Worm (Caenorhabditis elegans) whole organism, L4 larva: ENCODE data around the gene F20B6.5.

Source experiments
- F10B5.3 ChIP-seq: sonication (generic microtip); optimal IDR thresholded peaks from 2 replicates; lab custom pipeline; 2016; ENCODE audit warnings: mild to moderate bottlenecking, missing genetic modification characterization, missing compliant biosample characterization
- F37D6.2 ChIP-seq: sonication (generic microtip); optimal IDR thresholded peaks from 2 replicates; lab custom pipeline; 2016; ENCODE audit warnings: mild to moderate bottlenecking, missing genetic modification characterization, missing compliant biosample characterization
- F49E8.2 ChIP-seq: sonication (generic microtip); optimal IDR thresholded peaks from 2 replicates; lab custom pipeline; 2016; ENCODE audit warnings: missing compliant biosample characterization, mild to moderate bottlenecking, missing genetic modification characterization, borderline replicate concordance
- T26A8.4 ChIP-seq: fragments of 200-800 bp; sonication (Bioruptor generic); IDR thresholded peaks from 2 replicates; pipeline ENCODE4 v1.3.6; 2022; ENCODE audit warnings: missing genetic modification characterization, missing compliant biosample characterization
- Y48G9A.11 ChIP-seq: fragments of 200-800 bp; sonication (Bioruptor generic); IDR thresholded peaks from 2 replicates; pipeline ENCODE4 v1.3.6; 2022; ENCODE audit warnings: missing genetic modification reagents, missing genetic modification characterization, missing compliant biosample characterization
- Y75B8A.6 ChIP-seq: fragments of 200-800 bp; sonication (Bioruptor generic); IDR thresholded peaks from 2 replicates; pipeline ENCODE4 v1.3.6; 2022; ENCODE audit warnings: missing genetic modification reagents, missing genetic modification characterization, missing compliant biosample characterization
- ZK546.5 ChIP-seq, 2 experiments: sonication (generic microtip); optimal IDR thresholded peaks; 2 replicates each; lab custom pipeline; 2017; ENCODE audit warnings: missing biosample characterization in 2 of 2, missing genetic modification characterization in 2 of 2
- aha-1 ChIP-seq: fragments of 150-350 bp; peaks from one replicate; lab custom pipeline; 2014; ENCODE audit warnings: missing biosample characterization, missing genetic modification characterization
- aly-2 ChIP-seq: sonication (generic microtip); optimal IDR thresholded peaks from 2 replicates; lab custom pipeline; 2018; ENCODE audit warnings: missing biosample characterization, missing genetic modification characterization
- ama-1 ChIP-seq: fragments of 150-350 bp; optimal IDR thresholded peaks from 2 replicates; lab custom pipeline; 2014; ENCODE audit warnings: inconsistent platforms, mixed read lengths
- arid-1 ChIP-seq: fragments of 200-800 bp; sonication (Bioruptor generic); conservative IDR thresholded peaks from 2 replicates; pipeline ENCODE4 v1.3.6; 2022; ENCODE audit warnings: missing genetic modification reagents, missing genetic modification characterization, missing compliant biosample characterization
- ceh-20 ChIP-seq: fragments of 200-800 bp; sonication (Bioruptor generic); IDR thresholded peaks from 2 replicates; pipeline ENCODE4 v1.3.6; 2022; ENCODE audit warnings: missing genetic modification reagents, missing genetic modification characterization, missing compliant biosample characterization
- ceh-28 ChIP-seq: fragments of 150-350 bp; optimal IDR thresholded peaks from 2 replicates; lab custom pipeline; 2014; ENCODE audit warnings: missing biosample characterization, missing genetic modification reagents, missing genetic modification characterization
- ceh-82 ChIP-seq: sonication (generic microtip); optimal IDR thresholded peaks from 2 replicates; lab custom pipeline; 2017; ENCODE audit warnings: missing biosample characterization, missing genetic modification characterization
- ces-1 ChIP-seq: fragments of 150-350 bp; sonication (generic microtip); optimal IDR thresholded peaks from 4 replicates; lab custom pipeline; 2014; ENCODE audit warnings: missing biosample characterization, missing genetic modification reagents, missing genetic modification characterization
- daf-12 ChIP-seq: fragments of 150-350 bp; optimal IDR thresholded peaks from 2 replicates; lab custom pipeline; 2014; ENCODE audit warnings: missing biosample characterization, missing genetic modification reagents, missing genetic modification characterization
- daf-8 ChIP-seq: fragments of 200-800 bp; sonication (Bioruptor generic); IDR thresholded peaks from 2 replicates; pipeline ENCODE4 v1.3.6; 2022; ENCODE audit warnings: missing genetic modification characterization, missing compliant biosample characterization
- dve-1 ChIP-seq: sonication (generic microtip); optimal IDR thresholded peaks from 2 replicates; lab custom pipeline; 2017; ENCODE audit warnings: antibody characterized with exemption, mild to moderate bottlenecking, missing genetic modification characterization, missing compliant biosample characterization; ENCODE audit not compliant: insufficient read depth
- egl-27 ChIP-seq: sonication (generic microtip); optimal IDR thresholded peaks from 3 replicates; lab custom pipeline; 2017; ENCODE audit warnings: missing biosample characterization, missing genetic modification reagents, missing genetic modification characterization
- fos-1 ChIP-seq: fragments of 150-350 bp; optimal IDR thresholded peaks from 2 replicates; lab custom pipeline; 2014; ENCODE audit warnings: missing biosample characterization, missing genetic modification characterization
- hif-1 ChIP-seq, 2 experiments: sonication (generic microtip); optimal IDR thresholded peaks; 2 replicates each; lab custom pipeline; 2016 to 2017; ENCODE audit warnings: missing compliant biosample characterization in 2 of 2, missing genetic modification characterization in 2 of 2, missing genetic modification reagents in 2 of 2, missing genotype in 2 of 2, mild to moderate bottlenecking in 1 of 2
- hlh-30 ChIP-seq: sonication (generic microtip); optimal IDR thresholded peaks from 2 replicates; lab custom pipeline; 2017; ENCODE audit warnings: antibody characterized with exemption, mild to moderate bottlenecking, missing genetic modification characterization, missing compliant biosample characterization; ENCODE audit not compliant: insufficient read depth
- hmg-1.1 ChIP-seq: fragments of 200-800 bp; sonication (Bioruptor generic); IDR thresholded peaks from 2 replicates; pipeline ENCODE4 v1.3.6; 2022; ENCODE audit warnings: missing genetic modification reagents, missing genetic modification characterization, missing compliant biosample characterization
- jun-1 ChIP-seq: fragments of 150-350 bp; optimal IDR thresholded peaks from 2 replicates; lab custom pipeline; 2014; ENCODE audit warnings: missing biosample characterization, missing genetic modification reagents, missing genetic modification characterization
- lim-7 ChIP-seq: fragments of 200-800 bp; sonication (Bioruptor generic); IDR thresholded peaks from 2 replicates; pipeline ENCODE4 v1.3.6; 2022; ENCODE audit warnings: missing genetic modification characterization, missing compliant biosample characterization
- lin-15B ChIP-seq: fragments of 150-350 bp; sonication (generic microtip); optimal IDR thresholded peaks from 3 replicates; lab custom pipeline; 2014; ENCODE audit warnings: missing biosample characterization, missing genetic modification characterization
- lin-39 ChIP-seq: fragments of 150-350 bp; optimal IDR thresholded peaks from 2 replicates; lab custom pipeline; 2014; ENCODE audit warnings: missing biosample characterization, missing genetic modification reagents, missing genetic modification characterization
- lsy-2 ChIP-seq, 2 experiments: fragments of 150-350 bp in 1 of 2; sonication (generic microtip) in 1 of 2; optimal IDR thresholded peaks; 2 replicates each; lab custom pipeline; 2014 to 2017; ENCODE audit warnings: missing biosample characterization in 2 of 2, missing genetic modification characterization in 2 of 2
- madf-5 ChIP-seq, 2 experiments: fragments of 200-800 bp; sonication (Bioruptor generic); IDR thresholded peaks; 2 replicates each; pipeline ENCODE4 v1.3.6; 2022; ENCODE audit warnings: missing compliant biosample characterization in 2 of 2, missing genetic modification characterization in 2 of 2
- mdl-1 ChIP-seq, 2 experiments: fragments of 150-350 bp in 1 of 2; sonication (generic microtip) in 1 of 2; optimal IDR thresholded peaks; 2 replicates each; lab custom pipeline; 2014 to 2017; ENCODE audit warnings: missing biosample characterization in 2 of 2, missing genetic modification characterization in 2 of 2
- mep-1 ChIP-seq: fragments of 150-350 bp; sonication (generic microtip); optimal IDR thresholded peaks from 3 replicates; lab custom pipeline; 2014; ENCODE audit warnings: missing biosample characterization, missing genetic modification characterization
- mes-2 ChIP-seq: sonication (generic microtip); optimal IDR thresholded peaks from 2 replicates; lab custom pipeline; 2016; ENCODE audit warnings: missing genotype, mild to moderate bottlenecking, missing genetic modification characterization, missing compliant biosample characterization; ENCODE audit not compliant: poor library complexity, severe bottlenecking
- nhr-10 ChIP-seq: fragments of 150-350 bp; optimal IDR thresholded peaks from 2 replicates; lab custom pipeline; 2014; ENCODE audit warnings: missing biosample characterization, missing genetic modification characterization
- nhr-25 ChIP-seq: sonication (generic microtip); optimal IDR thresholded peaks from 2 replicates; lab custom pipeline; 2017; ENCODE audit warnings: missing genetic modification characterization, mild to moderate bottlenecking, missing compliant biosample characterization, antibody characterized with exemption, moderate library complexity, borderline replicate concordance; ENCODE audit not compliant: insufficient read depth
- nhr-76 ChIP-seq: fragments of 150-350 bp; optimal IDR thresholded peaks from 2 replicates; lab custom pipeline; 2014; ENCODE audit warnings: missing biosample characterization, missing genetic modification characterization
- nhr-77 ChIP-seq: fragments of 150-350 bp; optimal IDR thresholded peaks from 2 replicates; lab custom pipeline; 2014; ENCODE audit warnings: missing biosample characterization, missing genetic modification characterization
- php-3 ChIP-seq: fragments of 200-800 bp; sonication (Bioruptor generic); IDR thresholded peaks from 2 replicates; pipeline ENCODE4 v1.3.6; 2022; ENCODE audit warnings: missing genetic modification reagents, missing genetic modification characterization, missing compliant biosample characterization
- saeg-2 ChIP-seq: fragments of 200-800 bp; sonication (Bioruptor generic); IDR thresholded peaks from 2 replicates; pipeline ENCODE4 v1.3.6; 2022; ENCODE audit warnings: missing genetic modification reagents, missing genetic modification characterization, missing compliant biosample characterization
- snpc-1.2 ChIP-seq: fragments of 200-800 bp; sonication (Bioruptor generic); IDR thresholded peaks from 2 replicates; pipeline ENCODE4 v1.3.6; 2022; ENCODE audit warnings: missing genetic modification reagents, missing genetic modification characterization, missing compliant biosample characterization
- snpc-4 ChIP-seq: fragments of 150-350 bp; optimal IDR thresholded peaks from 2 replicates; lab custom pipeline; 2014; ENCODE audit warnings: missing biosample characterization, missing genetic modification characterization
- spr-1 ChIP-seq: sonication (generic microtip); optimal IDR thresholded peaks from 2 replicates; lab custom pipeline; 2016; ENCODE audit warnings: mild to moderate bottlenecking, missing genetic modification characterization, missing compliant biosample characterization
- spr-3 ChIP-seq: fragments of 200-800 bp; sonication (Bioruptor generic); optimal IDR thresholded peaks from 2 replicates; lab custom pipeline; 2018; ENCODE audit warnings: mild to moderate bottlenecking, missing genetic modification characterization, missing compliant biosample characterization
- tra-1 ChIP-seq: fragments of 200-800 bp; sonication (Bioruptor generic); IDR thresholded peaks from 2 replicates; pipeline ENCODE4 v1.3.6; 2022; ENCODE audit warnings: missing genetic modification reagents, missing genetic modification characterization, missing compliant biosample characterization
- unc-62 ChIP-seq, 3 experiments: fragments of 150-350 bp in 1 of 3; sonication (generic microtip); optimal IDR thresholded peaks in 2 of 3; peaks in 1 of 3; 1 replicate in 1 of 3; 2 replicates in 2 of 3; lab custom pipeline; 2014 to 2017; ENCODE audit warnings: missing biosample characterization in 3 of 3, missing genetic modification characterization in 3 of 3, missing genetic modification reagents in 3 of 3, missing genotype in 1 of 3
- vab-7 ChIP-seq: fragments of 200-800 bp; sonication (Bioruptor generic); IDR thresholded peaks from 2 replicates; pipeline ENCODE4 v1.3.6; 2022; ENCODE audit warnings: missing genetic modification reagents, missing genetic modification characterization, missing compliant biosample characterization
- zag-1 ChIP-seq: fragments of 150-350 bp; optimal IDR thresholded peaks from 2 replicates; lab custom pipeline; 2014; ENCODE audit warnings: missing biosample characterization, missing genetic modification characterization
- zfp-2 ChIP-seq: sonication (generic microtip); optimal IDR thresholded peaks from 2 replicates; lab custom pipeline; 2016; ENCODE audit warnings: mild to moderate bottlenecking, missing genetic modification characterization, missing compliant biosample characterization
- zip-11 ChIP-seq: fragments of 200-800 bp; sonication (Bioruptor generic); IDR thresholded peaks from 2 replicates; pipeline ENCODE4 v1.3.6; 2022; ENCODE audit warnings: missing genetic modification characterization, missing compliant biosample characterization
- zip-2 ChIP-seq: fragments of 150-350 bp; optimal IDR thresholded peaks from 2 replicates; lab custom pipeline; 2014; ENCODE audit warnings: missing biosample characterization, missing genetic modification characterization
- ztf-11 ChIP-seq: fragments of 150-350 bp; optimal IDR thresholded peaks from 2 replicates; lab custom pipeline; 2014; ENCODE audit warnings: missing biosample characterization, missing genetic modification characterization

The F20B6.5 gene

DNA sequence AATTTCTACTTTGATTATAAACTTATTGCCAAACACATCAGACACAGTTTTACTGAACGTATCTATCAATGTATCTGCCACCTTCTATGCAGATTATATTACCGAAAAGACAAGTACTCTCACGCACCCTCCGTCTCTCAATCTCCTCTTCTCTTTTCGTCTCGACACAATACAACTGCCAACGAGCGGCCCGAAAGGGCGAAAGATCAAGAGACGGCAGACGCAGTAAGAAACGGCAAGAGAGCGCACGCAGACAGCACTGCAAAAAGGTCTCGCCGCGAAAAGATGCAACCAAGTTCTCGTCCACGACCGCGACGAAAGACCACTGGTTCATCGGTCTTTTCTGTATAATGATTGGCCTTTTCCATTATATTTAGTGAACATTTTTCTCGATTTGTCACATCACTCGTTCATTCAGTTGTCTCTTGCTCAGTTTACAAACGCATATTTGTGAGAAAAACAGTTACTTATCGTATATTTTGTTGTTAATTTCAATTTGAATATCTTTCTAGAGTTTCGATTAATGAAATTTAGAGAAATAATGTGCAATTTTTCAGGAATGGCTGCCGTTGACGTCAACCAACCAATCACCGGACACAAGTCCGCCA, 9.1 kb downstream of the F20B6.5 start, which contains the start of gene vha-12 (continued):
- TF ChIP-seq ceh-20 (GFP tag; lab: Robert Waterston, UW) (peak; percentile 61), T26A8.4 (GFP tag; lab: Robert Waterston, UW) (peak; percentile 84), fos-1 (tag; lab: Kevin White, UChicago) (no peak), F49E8.2 (tag; lab: Kevin White, UChicago) (no peak), daf-12 (tag; lab: Kevin White, UChicago) (no peak), ces-1 (GFP tag; lab: Kevin White, UChicago) (peak; percentile 45), nhr-76 (tag; lab: Kevin White, UChicago) (no peak), vab-7 (peak; percentile 20; the same call in 1 of the 2 replicates), hif-1 (tag; optimal IDR thresholded peaks at IDR 0.05; lab: Kevin White, UChicago) (peak in 1 of 2 experiments; percentile 88), zfp-2 (peak; percentile 42), hlh-30 (peak; percentile 79), nhr-10 (tag; lab: Kevin White, UChicago) (peak; percentile 73), lin-39 (peak; percentile 16), lim-7 (GFP tag; lab: Robert Waterston, UW) (0 out of 2 replicates have a peak, but pooled peaks have one; percentile 18), ama-1 (lab: Kevin White, UChicago) (peak; percentile 70), lin-15B (tag; lab: Kevin White, UChicago) (no peak), snpc-4 (tag; lab: Kevin White, UChicago) (no peak), Y48G9A.11 (GFP tag; lab: Robert Waterston, UW) (no peak), spr-3 (no peak), unc-62 (GFP tag; optimal IDR thresholded peaks at IDR 0.05 in 1 of 2; lab: Kevin White, UChicago) (peak in 1 of 2 experiments; percentile 99), unc-62 (tag; optimal IDR thresholded peaks at IDR 0.05; lab: Kevin White, UChicago) (no peak), ceh-82 (no peak), tra-1 (GFP tag; lab: Robert Waterston, UW) (peak; percentile 57; the same call in 1 of the 2 replicates), egl-27 (tag; lab: Kevin White, UChicago) (no peak), F10B5.3 (tag; lab: Kevin White, UChicago) (no peak), lsy-2 (tag; optimal IDR thresholded peaks at IDR 0.05; lab: Kevin White, UChicago) (peak; percentile 65 to 89), ztf-11 (no peak), php-3 (GFP tag; lab: Robert Waterston, UW) (peak; percentile 73), nhr-25 (tag; lab: Kevin White, UChicago) (peak; percentile 67), madf-5 (GFP tag; IDR thresholded peaks at IDR 0.05; lab: Robert Waterston, UW) (no peak), arid-1 (GFP tag; lab: Robert Waterston, UW) (peak; percentile 55; the same call in 1 of the 2 replicates), hmg-1.1 (GFP tag; lab: Robert Waterston, UW) (peak; percentile 95), aha-1 (peak; percentile 99), zag-1 (tag; lab: Kevin White, UChicago) (no peak), jun-1 (peak; percentile 80), mep-1 (tag; lab: Kevin White, UChicago) (peak; percentile 96), daf-8 (no peak), ZK546.5 (tag; optimal IDR thresholded peaks at IDR 0.05; lab: Kevin White, UChicago) (peak in 1 of 2 experiments; percentile 8), zip-2 (tag; lab: Kevin White, UChicago) (peak; percentile 53), nhr-77 (tag; lab: Kevin White, UChicago) (peak; percentile 93), F37D6.2 (tag; lab: Kevin White, UChicago) (peak; percentile 61), spr-1 (tag; lab: Kevin White, UChicago) (peak; percentile 70), mes-2 (tag; lab: Kevin White, UChicago) (peak; percentile 91), saeg-2 (peak; percentile 71; the same call in 1 of the 2 replicates), mdl-1 (tag; optimal IDR thresholded peaks at IDR 0.05; lab: Kevin White, UChicago) (peak; percentile 58 to 89), dve-1 (peak; percentile 95), ceh-28 (no peak), snpc-1.2 (GFP tag; lab: Robert Waterston, UW) (no peak), aly-2 (tag; lab: Kevin White, UChicago) (no peak), zip-11 (no peak), Y75B8A.6 (GFP tag; lab: Robert Waterston, UW) (0 out of 2 replicates have a peak, but pooled peaks have one; percentile 27)
